Fruit fly (Drosophila melanogaster) Kc167 (cell line): Measurements from ENCODE around the gene gpp.

Experiments used
- Myc ChIP-seq: fragments of >200 bp; optimal IDR thresholded peaks from 2 replicates; lab custom pipeline; 2017; ENCODE audit warnings: missing external identifiers
- Sin3A ChIP-seq: fragments of >200 bp; optimal IDR thresholded peaks from 2 replicates; lab custom pipeline; 2018; ENCODE audit warnings: missing external identifiers
- h ChIP-seq: fragments of >200 bp; optimal IDR thresholded peaks from 3 replicates; lab custom pipeline; 2018; ENCODE audit warnings: missing external identifiers
- psq ChIP-seq: fragments of >200 bp; optimal IDR thresholded peaks from 2 replicates; lab custom pipeline; 2017; ENCODE audit warnings: missing external identifiers
- ttk ChIP-seq: sonication (Bioruptor generic); optimal IDR thresholded peaks from 2 replicates; lab custom pipeline; 2017; ENCODE audit warnings: missing external identifiers

DNA sequence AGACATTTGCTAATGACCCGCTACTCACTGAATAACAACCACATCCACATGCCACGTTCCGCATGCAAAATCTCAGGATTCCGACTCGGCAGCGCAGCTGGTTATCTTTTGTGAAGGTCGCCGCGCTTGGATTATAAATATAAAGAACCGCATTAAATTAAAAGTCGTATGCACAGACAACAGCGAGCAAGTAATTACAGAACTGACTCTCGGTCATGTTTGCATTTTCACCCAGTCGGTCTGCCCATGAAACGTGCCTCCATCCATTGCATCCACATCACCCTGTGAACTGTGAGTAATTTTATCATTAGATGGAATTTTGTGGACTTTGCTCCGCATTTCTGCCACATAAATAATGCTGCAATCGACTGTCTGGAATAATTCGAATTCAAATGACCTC is 10.0 kb upstream of the gpp start:
- TF ChIP-seq psq (lab: Kevin White, UChicago) (no peak), Myc (no peak), Sin3A (lab: Kevin White, UChicago) (no peak), h (no peak), ttk (no peak)
